Worm (Caenorhabditis elegans) whole organism, L4 larva: ENCODE data around the gene fbxa-50.
A peak's percentile ranks its signal among the peaks of the same experiment; 100 is the strongest.

Experiments
- D1046.2 ChIP-seq: fragments of 200-800 bp; sonication (Bioruptor generic); IDR thresholded peaks from 2 replicates; pipeline ENCODE4 v1.3.6; 2022; ENCODE audit warnings: missing genetic modification characterization, missing compliant biosample characterization
- F10B5.3 ChIP-seq: sonication (generic microtip); optimal IDR thresholded peaks from 2 replicates; lab custom pipeline; 2016; ENCODE audit warnings: mild to moderate bottlenecking, missing genetic modification characterization, missing compliant biosample characterization
- F26F4.8 ChIP-seq: fragments of 200-800 bp; sonication (Bioruptor generic); conservative IDR thresholded peaks from 2 replicates; pipeline ENCODE4 v1.3.6; 2022; ENCODE audit warnings: missing genetic modification characterization, missing compliant biosample characterization
- F37D6.2 ChIP-seq: sonication (generic microtip); optimal IDR thresholded peaks from 2 replicates; lab custom pipeline; 2016; ENCODE audit warnings: mild to moderate bottlenecking, missing genetic modification characterization, missing compliant biosample characterization
- R02D3.7 ChIP-seq: fragments of 150-350 bp; sonication (generic microtip); optimal IDR thresholded peaks from 3 replicates; lab custom pipeline; 2014; ENCODE audit warnings: missing biosample characterization, missing genetic modification characterization
- aly-2 ChIP-seq: sonication (generic microtip); optimal IDR thresholded peaks from 2 replicates; lab custom pipeline; 2018; ENCODE audit warnings: missing biosample characterization, missing genetic modification characterization
- arid-1 ChIP-seq: fragments of 200-800 bp; sonication (Bioruptor generic); conservative IDR thresholded peaks from 2 replicates; pipeline ENCODE4 v1.3.6; 2022; ENCODE audit warnings: missing genetic modification reagents, missing genetic modification characterization, missing compliant biosample characterization
- ceh-44 ChIP-seq: fragments of 200-800 bp; sonication (Bioruptor generic); IDR thresholded peaks from 2 replicates; pipeline ENCODE4 v1.3.6; 2022; ENCODE audit warnings: missing genetic modification reagents, missing genetic modification characterization, missing compliant biosample characterization
- cey-2 ChIP-seq: sonication (generic microtip); optimal IDR thresholded peaks from 3 replicates; lab custom pipeline; 2017; ENCODE audit warnings: missing genetic modification characterization, mild to moderate bottlenecking, missing compliant biosample characterization, antibody characterized with exemption, borderline replicate concordance; ENCODE audit not compliant: insufficient read depth
- ctbp-1 ChIP-seq: fragments of 200-800 bp; sonication (Bioruptor generic); IDR thresholded peaks from 2 replicates; pipeline ENCODE4 v1.3.6; 2022; ENCODE audit warnings: missing genetic modification reagents, missing genetic modification characterization, missing compliant biosample characterization
- daf-12 ChIP-seq: fragments of 150-350 bp; optimal IDR thresholded peaks from 2 replicates; lab custom pipeline; 2014; ENCODE audit warnings: missing biosample characterization, missing genetic modification reagents, missing genetic modification characterization
- daf-16 ChIP-seq, 3 experiments: sonication (generic microtip); optimal IDR thresholded peaks; 2 replicates each; lab custom pipeline; 2016 to 2017; ENCODE audit warnings: missing genetic modification characterization in 3 of 3, missing genetic modification reagents in 3 of 3, mild to moderate bottlenecking in 2 of 3, missing compliant biosample characterization in 2 of 3, missing biosample characterization in 1 of 3, moderate library complexity in 1 of 3
- daf-19 ChIP-seq: fragments of 200-800 bp; sonication (Bioruptor generic); conservative IDR thresholded peaks from 2 replicates; pipeline ENCODE4 v1.3.6; 2022; ENCODE audit warnings: missing genetic modification characterization, missing compliant biosample characterization
- daf-8 ChIP-seq: fragments of 200-800 bp; sonication (Bioruptor generic); IDR thresholded peaks from 2 replicates; pipeline ENCODE4 v1.3.6; 2022; ENCODE audit warnings: missing genetic modification characterization, missing compliant biosample characterization
- dmd-6 ChIP-seq: fragments of 200-800 bp; sonication (Bioruptor generic); IDR thresholded peaks from 2 replicates; pipeline ENCODE4 v1.3.6; 2022; ENCODE audit warnings: missing genetic modification reagents, missing genetic modification characterization, missing compliant biosample characterization
- dmd-8 ChIP-seq: fragments of 200-800 bp; sonication (Bioruptor generic); IDR thresholded peaks from 2 replicates; pipeline ENCODE4 v1.3.6; 2022; ENCODE audit warnings: missing genetic modification characterization, missing compliant biosample characterization
- duxl-1 ChIP-seq: sonication (generic microtip); optimal IDR thresholded peaks from 2 replicates; lab custom pipeline; 2016; ENCODE audit warnings: mild to moderate bottlenecking, missing genetic modification characterization, moderate library complexity, missing compliant biosample characterization; ENCODE audit not compliant: poor library complexity
- egl-43 ChIP-seq: fragments of 200-800 bp; sonication (Bioruptor generic); IDR thresholded peaks from 2 replicates; pipeline ENCODE4 v1.3.6; 2022; ENCODE audit warnings: missing genetic modification reagents, missing genetic modification characterization, missing compliant biosample characterization
- fos-1 ChIP-seq: fragments of 150-350 bp; optimal IDR thresholded peaks from 2 replicates; lab custom pipeline; 2014; ENCODE audit warnings: missing biosample characterization, missing genetic modification characterization
- gei-8 ChIP-seq: fragments of 200-800 bp; sonication (Bioruptor generic); optimal IDR thresholded peaks from 2 replicates; lab custom pipeline; 2018; ENCODE audit warnings: mild to moderate bottlenecking, missing genetic modification characterization, missing compliant biosample characterization
- hif-1 ChIP-seq, 2 experiments: sonication (generic microtip); optimal IDR thresholded peaks; 2 replicates each; lab custom pipeline; 2016 to 2017; ENCODE audit warnings: missing compliant biosample characterization in 2 of 2, missing genetic modification characterization in 2 of 2, missing genetic modification reagents in 2 of 2, missing genotype in 2 of 2, mild to moderate bottlenecking in 1 of 2
- hlh-11 ChIP-seq: fragments of 200-800 bp; sonication (Bioruptor generic); optimal IDR thresholded peaks from 2 replicates; lab custom pipeline; 2018; ENCODE audit warnings: mild to moderate bottlenecking, missing genetic modification characterization, missing compliant biosample characterization
- hmg-1.1 ChIP-seq: fragments of 200-800 bp; sonication (Bioruptor generic); IDR thresholded peaks from 2 replicates; pipeline ENCODE4 v1.3.6; 2022; ENCODE audit warnings: missing genetic modification reagents, missing genetic modification characterization, missing compliant biosample characterization
- jun-1 ChIP-seq: fragments of 150-350 bp; optimal IDR thresholded peaks from 2 replicates; lab custom pipeline; 2014; ENCODE audit warnings: missing biosample characterization, missing genetic modification reagents, missing genetic modification characterization
- lin-15B ChIP-seq: fragments of 150-350 bp; sonication (generic microtip); optimal IDR thresholded peaks from 3 replicates; lab custom pipeline; 2014; ENCODE audit warnings: missing biosample characterization, missing genetic modification characterization
- lin-38 ChIP-seq: fragments of 200-800 bp; sonication (Bioruptor generic); IDR thresholded peaks from 2 replicates; pipeline ENCODE4 v1.3.6; 2022; ENCODE audit warnings: missing genetic modification reagents, missing genetic modification characterization, missing compliant biosample characterization
- lir-3 ChIP-seq: sonication (generic microtip); optimal IDR thresholded peaks from 2 replicates; lab custom pipeline; 2016; ENCODE audit warnings: mild to moderate bottlenecking, missing genetic modification characterization, missing compliant biosample characterization
- madf-9 ChIP-seq: fragments of 200-800 bp; sonication (Bioruptor generic); conservative IDR thresholded peaks from 2 replicates; pipeline ENCODE4 v1.3.6; 2022; ENCODE audit warnings: missing genetic modification reagents, missing genetic modification characterization, missing compliant biosample characterization
- mdl-1 ChIP-seq, 2 experiments: fragments of 150-350 bp in 1 of 2; sonication (generic microtip) in 1 of 2; optimal IDR thresholded peaks; 2 replicates each; lab custom pipeline; 2014 to 2017; ENCODE audit warnings: missing biosample characterization in 2 of 2, missing genetic modification characterization in 2 of 2
- mdt-29 ChIP-seq: fragments of 200-800 bp; sonication (Bioruptor generic); IDR thresholded peaks from 2 replicates; pipeline ENCODE4 v1.3.6; 2022; ENCODE audit warnings: missing genetic modification reagents, missing genetic modification characterization, missing compliant biosample characterization
- mep-1 ChIP-seq: fragments of 150-350 bp; sonication (generic microtip); optimal IDR thresholded peaks from 3 replicates; lab custom pipeline; 2014; ENCODE audit warnings: missing biosample characterization, missing genetic modification characterization
- mes-2 ChIP-seq: sonication (generic microtip); optimal IDR thresholded peaks from 2 replicates; lab custom pipeline; 2016; ENCODE audit warnings: missing genotype, mild to moderate bottlenecking, missing genetic modification characterization, missing compliant biosample characterization; ENCODE audit not compliant: poor library complexity, severe bottlenecking
- nhr-102 ChIP-seq: sonication (generic microtip); optimal IDR thresholded peaks from 2 replicates; lab custom pipeline; 2016; ENCODE audit warnings: mild to moderate bottlenecking, missing genetic modification characterization, moderate library complexity, missing compliant biosample characterization
- nhr-111 ChIP-seq: fragments of 200-800 bp; sonication (Bioruptor generic); optimal IDR thresholded peaks from 2 replicates; lab custom pipeline; 2018; ENCODE audit warnings: mild to moderate bottlenecking, missing genetic modification characterization, missing compliant biosample characterization
- nhr-25 ChIP-seq: sonication (generic microtip); optimal IDR thresholded peaks from 2 replicates; lab custom pipeline; 2017; ENCODE audit warnings: missing genetic modification characterization, mild to moderate bottlenecking, missing compliant biosample characterization, antibody characterized with exemption, moderate library complexity, borderline replicate concordance; ENCODE audit not compliant: insufficient read depth
- nhr-28 ChIP-seq: fragments of 150-350 bp; optimal IDR thresholded peaks from 2 replicates; lab custom pipeline; 2014; ENCODE audit warnings: missing biosample characterization, missing genetic modification characterization
- nhr-42 ChIP-seq: fragments of 200-800 bp; sonication (Bioruptor generic); IDR thresholded peaks from 2 replicates; pipeline ENCODE4 v1.3.6; 2022; ENCODE audit warnings: missing genetic modification characterization, missing compliant biosample characterization
- nhr-6 ChIP-seq: fragments of 150-350 bp; optimal IDR thresholded peaks from 2 replicates; lab custom pipeline; 2014; ENCODE audit warnings: missing biosample characterization, missing genetic modification characterization
- nhr-77 ChIP-seq: fragments of 150-350 bp; optimal IDR thresholded peaks from 2 replicates; lab custom pipeline; 2014; ENCODE audit warnings: missing biosample characterization, missing genetic modification characterization
- php-3 ChIP-seq: fragments of 200-800 bp; sonication (Bioruptor generic); IDR thresholded peaks from 2 replicates; pipeline ENCODE4 v1.3.6; 2022; ENCODE audit warnings: missing genetic modification reagents, missing genetic modification characterization, missing compliant biosample characterization
- pqm-1 ChIP-seq: sonication (generic microtip); optimal IDR thresholded peaks from 2 replicates; lab custom pipeline; 2017; ENCODE audit warnings: missing biosample characterization, missing genetic modification characterization
- sdz-12 ChIP-seq: fragments of 200-800 bp; sonication (Bioruptor generic); optimal IDR thresholded peaks from 2 replicates; lab custom pipeline; 2018; ENCODE audit warnings: mild to moderate bottlenecking, missing genetic modification characterization, missing compliant biosample characterization
- snpc-1.2 ChIP-seq: fragments of 200-800 bp; sonication (Bioruptor generic); IDR thresholded peaks from 2 replicates; pipeline ENCODE4 v1.3.6; 2022; ENCODE audit warnings: missing genetic modification reagents, missing genetic modification characterization, missing compliant biosample characterization
- vab-7 ChIP-seq: fragments of 200-800 bp; sonication (Bioruptor generic); IDR thresholded peaks from 2 replicates; pipeline ENCODE4 v1.3.6; 2022; ENCODE audit warnings: missing genetic modification reagents, missing genetic modification characterization, missing compliant biosample characterization
- zfp-2 ChIP-seq: sonication (generic microtip); optimal IDR thresholded peaks from 2 replicates; lab custom pipeline; 2016; ENCODE audit warnings: mild to moderate bottlenecking, missing genetic modification characterization, missing compliant biosample characterization

Gene fbxa-50

ce11 chrIII:1279197-1279596 lies 9.1 kb downstream of the fbxa-50 start (continued):
- TF ChIP-seq lin-38 (GFP tag; lab: Robert Waterston, UW) (no peak), F37D6.2 (no peak)

ce11 chrIII:1275513-1275912 lies 12.8 kb downstream of the fbxa-50 start, which contains the start of gene fbxa-30:
TSS of gene fbxa-30 (minus strand) at chrIII:1275613.
- TF ChIP-seq hmg-1.1 (GFP tag; lab: Robert Waterston, UW): no peak
- no peak for TF ChIP-seq madf-9
- no peak for TF ChIP-seq mdl-1 (tag; optimal IDR thresholded peaks at IDR 0.05; lab: Kevin White, UChicago)
- no peak for TF ChIP-seq D1046.2 (GFP tag; lab: Robert Waterston, UW)
- no peak for TF ChIP-seq daf-16 (GFP tag; optimal IDR thresholded peaks at IDR 0.05; lab: Kevin White, UChicago)
- TF ChIP-seq daf-16 (tag; optimal IDR thresholded peaks at IDR 0.05; lab: Kevin White, UChicago): no peak
- TF ChIP-seq lin-15B (tag; lab: Kevin White, UChicago): no peak
- no peak for TF ChIP-seq daf-12 (tag; lab: Kevin White, UChicago)
- no peak for TF ChIP-seq dmd-8 (GFP tag; lab: Robert Waterston, UW)
- no peak for TF ChIP-seq aly-2 (tag; lab: Kevin White, UChicago)
- TF ChIP-seq cey-2 (tag; lab: Kevin White, UChicago): no peak
- TF ChIP-seq nhr-102 (tag; lab: Kevin White, UChicago): no peak
- no peak for TF ChIP-seq snpc-1.2 (GFP tag; lab: Robert Waterston, UW)
- TF ChIP-seq daf-19: no peak
- no peak for TF ChIP-seq nhr-42 (GFP tag; lab: Robert Waterston, UW)
- TF ChIP-seq arid-1 (GFP tag; lab: Robert Waterston, UW): no peak
- TF ChIP-seq egl-43 (GFP tag; lab: Robert Waterston, UW): no peak
- no peak for TF ChIP-seq jun-1 (tag; lab: Kevin White, UChicago)
- TF ChIP-seq nhr-77 (tag; lab: Kevin White, UChicago): no peak
- TF ChIP-seq sdz-12 (GFP tag; lab: Kevin White, UChicago): no peak
- TF ChIP-seq nhr-25 (tag; lab: Kevin White, UChicago): no peak

- TF ChIP-seq ceh-44 (GFP tag; lab: Robert Waterston, UW) (no peak), lir-3 (tag; lab: Kevin White, UChicago) (no peak), hif-1 (tag; optimal IDR thresholded peaks at IDR 0.05; lab: Kevin White, UChicago) (no peak), fos-1 (tag; lab: Kevin White, UChicago) (no peak), daf-19 (no peak), nhr-42 (GFP tag; lab: Robert Waterston, UW) (no peak), php-3 (peak; percentile 75; the same call in 1 of the 2 replicates), daf-16 (GFP tag; optimal IDR thresholded peaks at IDR 0.05; lab: Kevin White, UChicago) (no peak), daf-16 (tag; optimal IDR thresholded peaks at IDR 0.05; lab: Kevin White, UChicago) (peak; percentile 51), nhr-6 (tag; lab: Kevin White, UChicago) (no peak), cey-2 (tag; lab: Kevin White, UChicago) (no peak), nhr-28 (tag; lab: Kevin White, UChicago) (peak; percentile 49), duxl-1 (tag; lab: Kevin White, UChicago) (no peak), vab-7 (GFP tag; lab: Robert Waterston, UW) (no peak), zfp-2 (tag; lab: Kevin White, UChicago) (no peak), gei-8 (GFP tag; lab: Kevin White, UChicago) (no peak), ctbp-1 (GFP tag; lab: Robert Waterston, UW) (no peak), nhr-102 (tag; lab: Kevin White, UChicago) (no peak), dmd-6 (GFP tag; lab: Robert Waterston, UW) (0 out of 2 replicates have a peak, but pooled peaks have one; percentile 10), R02D3.7 (tag; lab: Kevin White, UChicago) (no peak), F26F4.8 (GFP tag; lab: Robert Waterston, UW) (no peak), daf-8 (no peak), mdt-29 (GFP tag; lab: Robert Waterston, UW) (no peak), F10B5.3 (no peak), mep-1 (no peak), pqm-1 (tag; lab: Kevin White, UChicago) (peak; percentile 61), mes-2 (tag; lab: Kevin White, UChicago) (no peak), nhr-111 (GFP tag; lab: Kevin White, UChicago) (no peak), hlh-11 (tag; lab: Kevin White, UChicago) (no peak)
These were observed 14.5 kb downstream of the fbxa-50 start, which contains the start of gene fbxa-29 for ce11 chrIII:1273655-1274328. TSS of gene fbxa-29 (minus strand) at chrIII:1273705.
